Worm (Caenorhabditis elegans) whole organism, L4/young adult: Measurements from ENCODE around the gene rpb-11.

Experiments
- dao-5 ChIP-seq: sonication (generic microtip); optimal IDR thresholded peaks from 2 replicates; lab custom pipeline; 2016; ENCODE audit warnings: missing genotype, missing genetic modification characterization, moderate library complexity, missing compliant biosample characterization
- him-1 ChIP-seq: sonication (generic microtip); optimal IDR thresholded peaks from 2 replicates; lab custom pipeline; 2016; ENCODE audit warnings: missing genotype, missing genetic modification reagents, missing genetic modification characterization, missing compliant biosample characterization

DNA sequence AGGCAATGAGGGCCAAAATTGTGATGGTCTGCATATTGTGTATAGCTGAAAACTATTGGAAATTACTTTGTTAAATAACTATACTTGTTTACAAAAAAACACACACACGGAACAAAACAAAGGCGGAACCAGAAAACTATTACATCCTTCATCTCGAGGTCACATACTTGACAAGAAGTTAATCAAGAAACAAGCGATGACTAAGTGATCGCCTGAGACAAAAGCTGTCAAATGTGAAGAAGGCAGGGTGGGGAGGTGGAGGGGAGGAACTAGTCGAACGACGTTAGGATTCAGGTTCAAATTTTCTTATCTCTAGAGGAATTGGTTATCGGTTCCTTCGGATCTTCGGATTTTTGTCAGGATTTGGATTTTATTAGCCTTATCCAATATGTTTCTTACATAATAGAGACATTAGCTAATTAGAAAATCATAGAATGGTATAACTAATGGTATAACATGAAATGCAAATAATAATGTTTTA lies 49.3 kb downstream of the rpb-11 start, which contains the start of gene cpg-7:
- TF ChIP-seq dao-5: no peak
- TF ChIP-seq him-1: no peak
